Worm (Caenorhabditis elegans): ENCODE data around the gene str-119.
"Not testable (repeated sequence)": the region's sequence is repeated elsewhere in the genome, so short reads cannot be mapped to it uniquely, and the experiment has no call there.

ce11 chrV:2407214-2407613, 20.7 kb downstream of the str-119 start, which contains the start of gene str-265:
- TF ChIP-seq him-1, W03F9.2, dao-5 (tag; optimal IDR thresholded peaks at IDR 0.05): not testable (repeated sequence)

Measured in whole organism, L4/young adult.